Fruit fly (Drosophila melanogaster) whole organism, prepupa: ENCODE data around the gene Jwa.

Experiments used
- Blimp-1 ChIP-seq: fragments of 200-800 bp; sonication (Bioruptor generic); optimal IDR thresholded peaks from 3 replicates; lab custom pipeline; 2017; ENCODE audit warnings: missing biosample characterization, missing genetic modification characterization, mild to moderate bottlenecking, moderate library complexity, missing genetic modification reagents
- CG10631 ChIP-seq: fragments of 200-800 bp; sonication (Bioruptor generic); optimal IDR thresholded peaks from 2 replicates; lab custom pipeline; 2016; ENCODE audit warnings: missing biosample characterization, missing genetic modification characterization
- CG10669 ChIP-seq: fragments of 200-800 bp; sonication (Bioruptor generic); optimal IDR thresholded peaks from 3 replicates; lab custom pipeline; 2018; ENCODE audit warnings: missing biosample characterization, mild to moderate bottlenecking, missing genetic modification characterization, moderate library complexity
- CG11294 ChIP-seq: fragments of 200-800 bp; sonication (Bioruptor generic); IDR thresholded peaks from 2 replicates; pipeline ENCODE4 v1.3.6; 2022; ENCODE audit warnings: missing biosample characterization, missing genetic modification characterization
- CG11762 ChIP-seq: fragments of 200-800 bp; sonication (Bioruptor generic); optimal IDR thresholded peaks from 3 replicates; lab custom pipeline; 2016; ENCODE audit warnings: missing biosample characterization, missing genetic modification characterization; ENCODE audit not compliant: insufficient read depth
- CG16779 ChIP-seq: fragments of 200-800 bp; sonication (Bioruptor generic); optimal IDR thresholded peaks from 3 replicates; lab custom pipeline; 2017; ENCODE audit warnings: missing biosample characterization, mild to moderate bottlenecking, missing genetic modification characterization
- CG31627 ChIP-seq: fragments of 200-800 bp; sonication (Bioruptor generic); optimal IDR thresholded peaks from 3 replicates; lab custom pipeline; 2016; ENCODE audit warnings: missing biosample characterization, missing genetic modification characterization
- CG32006 ChIP-seq: fragments of 200-800 bp; sonication (Bioruptor generic); optimal IDR thresholded peaks from 3 replicates; lab custom pipeline; 2017; ENCODE audit warnings: missing biosample characterization, mild to moderate bottlenecking, missing genetic modification characterization
- CG34406 ChIP-seq: fragments of 200-800 bp; sonication (Bioruptor generic); optimal IDR thresholded peaks from 3 replicates; lab custom pipeline; 2016; ENCODE audit warnings: missing biosample characterization, missing genetic modification characterization
- CG4318 ChIP-seq: fragments of 200-800 bp; sonication (Bioruptor generic); optimal IDR thresholded peaks from 3 replicates; lab custom pipeline; 2017; ENCODE audit warnings: missing biosample characterization, mild to moderate bottlenecking, missing genetic modification characterization
- CG6163 ChIP-seq: fragments of 200-800 bp; sonication (Bioruptor generic); IDR thresholded peaks from 3 replicates; pipeline ENCODE4 v1.3.6; 2022; ENCODE audit warnings: missing biosample characterization, missing genetic modification characterization
- CG6276 ChIP-seq: fragments of 200-800 bp; sonication (Bioruptor generic); optimal IDR thresholded peaks from 2 replicates; lab custom pipeline; 2017; ENCODE audit warnings: missing biosample characterization, mild to moderate bottlenecking, missing genetic modification characterization
- CG6792 ChIP-seq: fragments of 200-800 bp; sonication (Bioruptor generic); optimal IDR thresholded peaks from 3 replicates; lab custom pipeline; 2016; ENCODE audit warnings: missing biosample characterization, missing genetic modification characterization
- CG6808 ChIP-seq: fragments of 200-800 bp; sonication (Bioruptor generic); optimal IDR thresholded peaks from 3 replicates; lab custom pipeline; 2017; ENCODE audit warnings: missing biosample characterization, missing genetic modification characterization, mild to moderate bottlenecking, moderate library complexity, missing genetic modification reagents
- CG6854 ChIP-seq: fragments of 200-800 bp; sonication (Bioruptor generic); optimal IDR thresholded peaks from 2 replicates; lab custom pipeline; 2017; ENCODE audit warnings: missing biosample characterization, mild to moderate bottlenecking, missing genetic modification characterization
- CG7368 ChIP-seq: fragments of 200-800 bp; sonication (Bioruptor generic); optimal IDR thresholded peaks from 3 replicates; lab custom pipeline; 2016; ENCODE audit warnings: missing biosample characterization, missing genetic modification characterization
- CG8632 ChIP-seq: fragments of 200-800 bp; sonication (Bioruptor generic); optimal IDR thresholded peaks from 3 replicates; lab custom pipeline; 2016; ENCODE audit warnings: missing biosample characterization, missing genetic modification characterization
- CG9139 ChIP-seq: fragments of 200-800 bp; sonication (Bioruptor generic); optimal IDR thresholded peaks from 3 replicates; lab custom pipeline; 2017; ENCODE audit warnings: missing biosample characterization, mild to moderate bottlenecking, missing genetic modification characterization
- Eip75B ChIP-seq: fragments of 200-800 bp; sonication (Bioruptor generic); optimal IDR thresholded peaks from 3 replicates; lab custom pipeline; 2016; ENCODE audit warnings: missing biosample characterization, missing genetic modification characterization
- Eip93F ChIP-seq: fragments of 200-800 bp; sonication (Bioruptor generic); optimal IDR thresholded peaks from 2 replicates; lab custom pipeline; 2016; ENCODE audit warnings: missing biosample characterization, mild to moderate bottlenecking, missing genetic modification characterization
- Ets21C ChIP-seq: fragments of 200-800 bp; sonication (Bioruptor generic); optimal IDR thresholded peaks from 3 replicates; lab custom pipeline; 2016; ENCODE audit warnings: missing biosample characterization, missing genetic modification characterization
- Ets96B ChIP-seq: fragments of 200-800 bp; optimal IDR thresholded peaks from 2 replicates; lab custom pipeline; 2019; ENCODE audit warnings: missing biosample characterization, mild to moderate bottlenecking, missing genetic modification characterization, moderate library complexity
- Gug ChIP-seq: fragments of 200-800 bp; sonication (Bioruptor generic); IDR thresholded peaks from 2 replicates; pipeline ENCODE4 v1.3.6; 2022; ENCODE audit warnings: missing biosample characterization, missing genetic modification characterization
- Hr38 ChIP-seq: sonication (Bioruptor generic); optimal IDR thresholded peaks from 2 replicates; lab custom pipeline; 2016; ENCODE audit warnings: missing biosample characterization, missing genetic modification characterization
- Hr39 ChIP-seq: fragments of 200-800 bp; sonication (Bioruptor generic); optimal IDR thresholded peaks from 2 replicates; lab custom pipeline; 2016; ENCODE audit warnings: missing biosample characterization, missing genetic modification characterization
- Hr4 ChIP-seq: fragments of 200-800 bp; sonication (Bioruptor generic); optimal IDR thresholded peaks from 3 replicates; lab custom pipeline; 2016; ENCODE audit warnings: missing biosample characterization, missing genetic modification characterization
- Lpt ChIP-seq: fragments of 200-800 bp; sonication (Bioruptor generic); optimal IDR thresholded peaks from 3 replicates; lab custom pipeline; 2016; ENCODE audit warnings: missing biosample characterization, missing genetic modification characterization
- OdsH ChIP-seq: fragments of 200-800 bp; sonication (Bioruptor generic); optimal IDR thresholded peaks from 3 replicates; lab custom pipeline; 2016; ENCODE audit warnings: missing biosample characterization, missing genetic modification characterization
- Smox ChIP-seq: fragments of 200-800 bp; sonication (Bioruptor generic); optimal IDR thresholded peaks from 3 replicates; lab custom pipeline; 2016; ENCODE audit warnings: missing biosample characterization, missing genetic modification characterization
- Sox102F ChIP-seq: fragments of 200-800 bp; sonication (Bioruptor generic); optimal IDR thresholded peaks from 2 replicates; lab custom pipeline; 2016; ENCODE audit warnings: missing biosample characterization, mild to moderate bottlenecking, missing genetic modification characterization
- Sox14 ChIP-seq: fragments of 200-800 bp; sonication (Bioruptor generic); optimal IDR thresholded peaks from 3 replicates; lab custom pipeline; 2016; ENCODE audit warnings: missing biosample characterization, missing genetic modification characterization
- Sox15 ChIP-seq: fragments of 200-800 bp; sonication (Bioruptor generic); optimal IDR thresholded peaks from 3 replicates; lab custom pipeline; 2016; ENCODE audit warnings: missing biosample characterization, missing genetic modification characterization
- achi ChIP-seq: fragments of 200-800 bp; sonication (Bioruptor generic); optimal IDR thresholded peaks from 3 replicates; lab custom pipeline; 2016; ENCODE audit warnings: missing biosample characterization, missing genetic modification characterization
- dac ChIP-seq: fragments of 200-800 bp; sonication (Bioruptor generic); optimal IDR thresholded peaks from 2 replicates; lab custom pipeline; 2017; ENCODE audit warnings: missing biosample characterization, mild to moderate bottlenecking, missing genetic modification characterization
- dsx ChIP-seq: fragments of 200-800 bp; optimal IDR thresholded peaks from 3 replicates; lab custom pipeline; 2019; ENCODE audit warnings: missing biosample characterization, mild to moderate bottlenecking, missing genetic modification characterization, moderate library complexity; ENCODE audit not compliant: poor library complexity, severe bottlenecking
- eg ChIP-seq: fragments of 200-800 bp; sonication (Bioruptor generic); IDR thresholded peaks from 3 replicates; pipeline ENCODE4 v1.3.6; 2022; ENCODE audit warnings: missing biosample characterization, missing genetic modification characterization
- esn ChIP-seq: fragments of 200-800 bp; sonication (Bioruptor generic); optimal IDR thresholded peaks from 2 replicates; lab custom pipeline; 2016; ENCODE audit warnings: missing biosample characterization, mild to moderate bottlenecking, missing genetic modification characterization, moderate library complexity
- fd59A ChIP-seq: fragments of 200-800 bp; sonication (Bioruptor generic); optimal IDR thresholded peaks from 2 replicates; lab custom pipeline; 2017; ENCODE audit warnings: missing biosample characterization, mild to moderate bottlenecking, missing genetic modification characterization, missing genetic modification reagents
- fd85E ChIP-seq: fragments of 200-800 bp; sonication (Bioruptor generic); optimal IDR thresholded peaks from 3 replicates; lab custom pipeline; 2016; ENCODE audit warnings: missing biosample characterization, missing genetic modification characterization
- fkh ChIP-seq: fragments of 200-800 bp; sonication (Bioruptor generic); optimal IDR thresholded peaks from 3 replicates; lab custom pipeline; 2017; ENCODE audit warnings: missing biosample characterization, mild to moderate bottlenecking, missing genetic modification characterization, moderate library complexity
- lz ChIP-seq: fragments of 200-800 bp; sonication (Bioruptor generic); optimal IDR thresholded peaks from 3 replicates; lab custom pipeline; 2016; ENCODE audit warnings: missing biosample characterization, missing genetic modification characterization
- net ChIP-seq: fragments of 200-800 bp; sonication (Bioruptor generic); optimal IDR thresholded peaks from 3 replicates; lab custom pipeline; 2016; ENCODE audit warnings: missing biosample characterization, missing genetic modification characterization
- pdm3 ChIP-seq: fragments of 200-800 bp; sonication (Bioruptor generic); optimal IDR thresholded peaks from 3 replicates; lab custom pipeline; 2016; ENCODE audit warnings: missing biosample characterization, missing genetic modification characterization
- salr ChIP-seq, 2 experiments: fragments of 200-800 bp; sonication (Bioruptor generic); optimal IDR thresholded peaks; 3 replicates each; lab custom pipeline; 2016 to 2018; ENCODE audit warnings: missing biosample characterization in 2 of 2, missing genetic modification characterization in 2 of 2, mild to moderate bottlenecking in 1 of 2
- spab ChIP-seq: fragments of 200-800 bp; sonication (Bioruptor generic); optimal IDR thresholded peaks from 2 replicates; lab custom pipeline; 2017; ENCODE audit warnings: missing biosample characterization, mild to moderate bottlenecking, missing genetic modification characterization, missing genetic modification reagents
- svp ChIP-seq: fragments of 200-800 bp; sonication (Bioruptor generic); peaks from one replicate; lab custom pipeline; 2016; ENCODE audit warnings: missing biosample characterization, missing genetic modification characterization
- topi ChIP-seq: fragments of 200-800 bp; sonication (Bioruptor generic); optimal IDR thresholded peaks from 3 replicates; lab custom pipeline; 2016; ENCODE audit warnings: missing biosample characterization, missing genetic modification characterization
- vri ChIP-seq: fragments of 200-800 bp; sonication (Bioruptor generic); optimal IDR thresholded peaks from 3 replicates; lab custom pipeline; 2016; ENCODE audit warnings: missing biosample characterization, mild to moderate bottlenecking, missing genetic modification characterization

Jwa gene

dm6 chr2L:18752823-18753222 is 47.3 kb upstream of the Jwa start (continued):
- TF ChIP-seq CG32006 (peak; percentile 84), Sox102F (no peak), CG4318 (GFP tag; lab: Kevin White, UChicago) (peak; percentile 45), CG11762 (GFP tag; lab: Kevin White, UChicago) (peak; percentile 23), svp (GFP tag; lab: Kevin White, UChicago) (no peak), net (GFP tag; lab: Kevin White, UChicago) (peak; percentile 11), CG11294 (GFP tag; lab: Robert Waterston, UW) (no peak), pdm3 (GFP tag; lab: Kevin White, UChicago) (peak; percentile 28), fkh (no peak), CG6163 (GFP tag; lab: Robert Waterston, UW) (peak; percentile 56; the same call in 2 of the 3 replicates), fd85E (GFP tag; lab: Kevin White, UChicago) (no peak), Smox (GFP tag; lab: Kevin White, UChicago) (no peak), fd59A (GFP tag; lab: Kevin White, UChicago) (no peak), CG9139 (GFP tag; lab: Kevin White, UChicago) (no peak), Hr38 (GFP tag; lab: Kevin White, UChicago) (no peak), Sox14 (peak; percentile 22)
- TF ChIP-seq, all 60 proteins: peak for 23

dm6 chr2L:18752038-18752437 is 46.5 kb upstream of the Jwa start:
- peak; percentile 59 for TF ChIP-seq CG10631
- no peak for TF ChIP-seq CG10669 (GFP tag; lab: Kevin White, UChicago)
- TF ChIP-seq Lpt (GFP tag; lab: Kevin White, UChicago) = peak; percentile 66
- TF ChIP-seq CG4318 (GFP tag; lab: Kevin White, UChicago) = peak; percentile 69
- TF ChIP-seq Gug (GFP tag; lab: Robert Waterston, UW) = peak; percentile 57
- peak; percentile 49 for TF ChIP-seq OdsH (GFP tag; lab: Kevin White, UChicago)
- TF ChIP-seq Hr39 (GFP tag; lab: Kevin White, UChicago) = no peak
- peak; percentile 75 for TF ChIP-seq CG6163 (GFP tag; lab: Robert Waterston, UW)
- TF ChIP-seq CG9139 (GFP tag; lab: Kevin White, UChicago) = no peak
- TF ChIP-seq Ets21C (GFP tag; lab: Kevin White, UChicago) = no peak
- TF ChIP-seq CG6276 = peak; percentile 72
- TF ChIP-seq pdm3 (GFP tag; lab: Kevin White, UChicago) = peak; percentile 32
- TF ChIP-seq CG6854 (GFP tag; lab: Kevin White, UChicago) = no peak
- peak in 1 of 2 experiments; percentile 16 for TF ChIP-seq salr (GFP tag; optimal IDR thresholded peaks at IDR 0.05; lab: Kevin White, UChicago)
- no peak for TF ChIP-seq CG11762 (GFP tag; lab: Kevin White, UChicago)
- peak; percentile 76 for TF ChIP-seq eg (GFP tag; lab: Robert Waterston, UW)
- TF ChIP-seq CG6808 = no peak
- no peak for TF ChIP-seq esn (GFP tag; lab: Kevin White, UChicago)
- peak; percentile 69 for TF ChIP-seq dac
- TF ChIP-seq lz (GFP tag; lab: Kevin White, UChicago) = no peak
- TF ChIP-seq Eip75B (GFP tag; lab: Kevin White, UChicago) = peak; percentile 12
- TF ChIP-seq Hr4 (GFP tag; lab: Kevin White, UChicago) = peak; percentile 84
- TF ChIP-seq Ets96B (tag; lab: Kevin White, UChicago) = peak; percentile 57
- TF ChIP-seq CG31627 (GFP tag; lab: Kevin White, UChicago) = no peak
- TF ChIP-seq CG16779 (tag; lab: Kevin White, UChicago) = peak; percentile 50
- TF ChIP-seq CG11294 (GFP tag; lab: Robert Waterston, UW) = peak; percentile 65
- no peak for TF ChIP-seq dsx
- no peak for TF ChIP-seq CG34406 (GFP tag; lab: Kevin White, UChicago)
- peak; percentile 58 for TF ChIP-seq achi (GFP tag; lab: Kevin White, UChicago)
- TF ChIP-seq Hr38 (GFP tag; lab: Kevin White, UChicago) = no peak
- TF ChIP-seq fkh = no peak
- TF ChIP-seq Eip93F = no peak
- TF ChIP-seq spab (GFP tag; lab: Kevin White, UChicago) = no peak
- no peak for TF ChIP-seq Sox102F
- TF ChIP-seq vri (GFP tag; lab: Kevin White, UChicago) = no peak
- TF ChIP-seq CG8632 = no peak
- TF ChIP-seq Smox (GFP tag; lab: Kevin White, UChicago) = no peak
- TF ChIP-seq CG6792 (GFP tag; lab: Kevin White, UChicago) = no peak
- TF ChIP-seq net (GFP tag; lab: Kevin White, UChicago) = peak; percentile 21
- no peak for TF ChIP-seq CG7368
- no peak for TF ChIP-seq Sox15 (GFP tag; lab: Kevin White, UChicago)
- no peak for TF ChIP-seq topi (GFP tag; lab: Kevin White, UChicago)
- TF ChIP-seq Blimp-1 (GFP tag; lab: Kevin White, UChicago) = no peak
- TF ChIP-seq CG32006 = peak; percentile 78
- TF ChIP-seq svp (GFP tag; lab: Kevin White, UChicago) = no peak
